Worm (Caenorhabditis elegans): Measurements from ENCODE around the gene K07E3.1.

DNA sequence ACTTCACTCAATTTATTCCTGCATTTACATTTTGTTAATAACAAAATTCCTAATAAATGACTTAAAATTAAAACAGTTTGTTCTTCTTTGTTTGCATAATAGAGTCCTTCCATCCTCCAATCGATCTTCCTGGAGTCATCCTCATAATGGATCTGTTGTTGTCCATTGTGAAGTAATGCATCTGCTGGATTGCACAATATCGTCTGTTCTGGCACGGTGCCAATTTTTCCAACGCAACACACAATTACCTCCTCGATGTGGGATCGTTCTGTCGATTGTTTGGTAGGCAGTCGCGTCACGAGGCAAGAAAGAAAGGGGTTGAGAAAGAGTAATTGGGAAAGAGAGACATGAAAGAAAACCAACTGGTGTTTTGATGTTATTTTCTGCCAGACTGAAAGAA, 49.8 kb downstream of the K07E3.1 start:
- TF ChIP-seq R02D3.7 (tag; optimal IDR thresholded peaks at IDR 0.05) (no peak), egl-5 (tag; optimal IDR thresholded peaks at IDR 0.05) (peak; percentile 52), snpc-4 (tag; optimal IDR thresholded peaks at IDR 0.05) (no peak), nhr-77 (tag; optimal IDR thresholded peaks at IDR 0.05) (no peak), unc-39 (tag; optimal IDR thresholded peaks at IDR 0.05) (no peak), nhr-237 (tag; optimal IDR thresholded peaks at IDR 0.05) (no peak), ztf-11 (tag; optimal IDR thresholded peaks at IDR 0.05) (no peak), egl-27 (tag; optimal IDR thresholded peaks at IDR 0.05) (no peak), sea-2 (GFP tag; optimal IDR thresholded peaks at IDR 0.05) (no peak), fkh-2 (tag; optimal IDR thresholded peaks at IDR 0.05) (no peak)
